Fruit fly (Drosophila melanogaster): ENCODE measurements around the gene djl.

Gene djl

dm6 chr3R:7108589-7109312 is 48.2 kb downstream of the djl start (continued):
- TF ChIP-seq Eip78C (GFP tag) (peak; percentile 100), CG6808 (GFP tag; optimal IDR thresholded peaks at IDR 0.05) (peak; percentile 92), CG10669 (GFP tag; optimal IDR thresholded peaks at IDR 0.05) (peak; percentile 92), CG11762 (GFP tag; optimal IDR thresholded peaks at IDR 0.05; ENCODE audit: insufficient read depth) (peak; percentile 96), esn (GFP tag; optimal IDR thresholded peaks at IDR 0.05) (peak; percentile 98), vri (GFP tag; optimal IDR thresholded peaks at IDR 0.05) (peak; percentile 89), topi (GFP tag; optimal IDR thresholded peaks at IDR 0.05) (peak; percentile 98), acj6 (GFP tag; optimal IDR thresholded peaks at IDR 0.05) (peak; percentile 96), Eip93F (GFP tag; optimal IDR thresholded peaks at IDR 0.05) (peak; percentile 71), CG8319 (GFP tag; optimal IDR thresholded peaks at IDR 0.05) (peak; percentile 92), achi (GFP tag; optimal IDR thresholded peaks at IDR 0.05) (peak; percentile 96), CG7368 (GFP tag; optimal IDR thresholded peaks at IDR 0.05) (peak; percentile 92), CG6854 (GFP tag; optimal IDR thresholded peaks at IDR 0.05) (peak; percentile 84), Sox14 (GFP tag; optimal IDR thresholded peaks at IDR 0.05) (peak; percentile 97), cyc (GFP tag; optimal IDR thresholded peaks at IDR 0.05) (peak; percentile 97), CG15336 (GFP tag; IDR thresholded peaks at IDR 0.05) (no peak), svp (GFP tag) (peak; percentile 99), Ets21C (GFP tag; optimal IDR thresholded peaks at IDR 0.05) (peak; percentile 94), CG6276 (GFP tag; optimal IDR thresholded peaks at IDR 0.05) (peak; percentile 96), CG9139 (GFP tag; optimal IDR thresholded peaks at IDR 0.05) (peak; percentile 85), Sox15 (GFP tag; optimal IDR thresholded peaks at IDR 0.05) (peak; percentile 90), CG3919 (GFP tag; optimal IDR thresholded peaks at IDR 0.05) (peak; percentile 97), CG16779 (tag; optimal IDR thresholded peaks at IDR 0.05) (peak; percentile 77), spab (GFP tag; optimal IDR thresholded peaks at IDR 0.05) (peak; percentile 93), CG10631 (GFP tag; optimal IDR thresholded peaks at IDR 0.05) (peak; percentile 97), Hr4 (GFP tag; optimal IDR thresholded peaks at IDR 0.05) (peak; percentile 99), lz (GFP tag; optimal IDR thresholded peaks at IDR 0.05) (peak; percentile 97), Blimp-1 (GFP tag; optimal IDR thresholded peaks at IDR 0.05) (peak; percentile 94), Hr39 (GFP tag; optimal IDR thresholded peaks at IDR 0.05) (peak; percentile 97), ss (GFP tag; optimal IDR thresholded peaks at IDR 0.05) (peak; percentile 83 to 85), CG8632 (GFP tag; optimal IDR thresholded peaks at IDR 0.05) (peak; percentile 95)

dm6 chr3R:7109760-7110303 is 49.3 kb downstream of the djl start:
- TF ChIP-seq Lpt (GFP tag; optimal IDR thresholded peaks at IDR 0.05) (peak; percentile 24), esn (GFP tag; optimal IDR thresholded peaks at IDR 0.05) (no peak), Blimp-1 (GFP tag; optimal IDR thresholded peaks at IDR 0.05) (peak; percentile 56), net (GFP tag; optimal IDR thresholded peaks at IDR 0.05) (no peak), CG6808 (GFP tag; optimal IDR thresholded peaks at IDR 0.05) (peak; percentile 49), CG11294 (GFP tag; IDR thresholded peaks at IDR 0.05) (no peak), CG8632 (GFP tag; optimal IDR thresholded peaks at IDR 0.05) (no peak), Ets96B (tag; optimal IDR thresholded peaks at IDR 0.05) (no peak), Ets21C (GFP tag; optimal IDR thresholded peaks at IDR 0.05) (no peak), Met (GFP tag; optimal IDR thresholded peaks at IDR 0.05) (no peak), CG34406 (GFP tag; optimal IDR thresholded peaks at IDR 0.05) (no peak), pdm3 (GFP tag; optimal IDR thresholded peaks at IDR 0.05) (no peak), CG6854 (GFP tag; optimal IDR thresholded peaks at IDR 0.05) (peak; percentile 87), vri (GFP tag; optimal IDR thresholded peaks at IDR 0.05) (peak; percentile 81), CG11902 (GFP tag; optimal IDR thresholded peaks at IDR 0.05) (no peak), topi (GFP tag; optimal IDR thresholded peaks at IDR 0.05) (no peak), spab (GFP tag; optimal IDR thresholded peaks at IDR 0.05) (peak; percentile 17), ss (GFP tag; optimal IDR thresholded peaks at IDR 0.05) (peak in 1 of 2 experiments; percentile 44), CG10669 (GFP tag; optimal IDR thresholded peaks at IDR 0.05) (no peak), fd59A (GFP tag; optimal IDR thresholded peaks at IDR 0.05) (no peak), dsx (GFP tag; optimal IDR thresholded peaks at IDR 0.05; ENCODE audit: poor library complexity, severe bottlenecking) (peak; percentile 64), Eip78C (GFP tag) (peak; percentile 74), eg (GFP tag; IDR thresholded peaks at IDR 0.05) (no peak), CG10631 (GFP tag; optimal IDR thresholded peaks at IDR 0.05) (no peak), salr (GFP tag; optimal IDR thresholded peaks at IDR 0.05) (no peak), CG32006 (GFP tag; optimal IDR thresholded peaks at IDR 0.05) (no peak), fkh (GFP tag; optimal IDR thresholded peaks at IDR 0.05) (no peak), CG6276 (GFP tag; optimal IDR thresholded peaks at IDR 0.05) (peak; percentile 23), CG3032 (tag; optimal IDR thresholded peaks at IDR 0.05) (peak; percentile 16), Sox102F (GFP tag; optimal IDR thresholded peaks at IDR 0.05) (peak; percentile 47)
